Worm (Caenorhabditis elegans): ENCODE results near the gene Y6G8.15.
"Not testable (repeated sequence)": the region's sequence is repeated elsewhere in the genome, so short reads cannot be mapped to it uniquely, and the experiment has no call there.

DNA sequence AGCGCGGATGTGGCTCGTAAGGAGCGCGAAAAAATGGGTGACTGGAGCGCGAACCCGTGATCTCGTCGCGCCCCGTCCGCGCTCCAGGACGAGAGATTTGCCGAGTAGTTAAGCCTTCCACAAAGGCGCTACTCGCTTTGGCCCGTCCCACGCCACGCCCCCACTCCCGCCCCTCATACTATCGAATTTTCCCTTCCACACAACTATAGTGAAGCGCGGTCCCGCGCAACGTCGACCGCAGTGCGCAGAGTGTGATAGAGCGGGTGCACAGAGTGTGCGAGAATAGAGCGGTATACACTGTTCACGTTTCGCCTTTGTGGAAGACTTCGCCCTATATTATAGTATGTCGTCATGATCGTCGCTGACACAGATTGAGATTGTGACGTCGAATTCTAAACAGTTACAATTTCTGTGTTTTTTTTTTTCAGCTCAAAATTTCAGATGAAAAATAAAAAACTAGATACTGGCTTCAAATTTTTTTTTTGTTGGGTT is 26.0 kb downstream of the Y6G8.15 start, which contains the start of gene fbxa-133:
- not testable (repeated sequence) for TF ChIP-seq pha-4 (tag; optimal IDR thresholded peaks at IDR 0.05); Y95B8A.8 (GFP tag; IDR thresholded peaks at IDR 0.05); nhr-179 (tag; optimal IDR thresholded peaks at IDR 0.05); F39B2.1 (GFP tag; IDR thresholded peaks at IDR 0.05); ama-1 (optimal IDR thresholded peaks at IDR 0.05); ama-1 (GFP tag; optimal IDR thresholded peaks at IDR 0.05); lin-54 (GFP tag; optimal IDR thresholded peaks at IDR 0.05); ZK185.1 (tag; optimal IDR thresholded peaks at IDR 0.05; ENCODE audit: poor library complexity, severe bottlenecking); dpff-1 (tag; optimal IDR thresholded peaks at IDR 0.05); repo-1 (tag; optimal IDR thresholded peaks at IDR 0.05); lin-35 (GFP tag; optimal IDR thresholded peaks at IDR 0.05); C06A6.2 (GFP tag; conservative IDR thresholded peaks at IDR 0.05)
